Worm (Caenorhabditis elegans) whole organism, early embryonic: ENCODE data around the gene C45B2.3.

ENCODE experiments used
- aly-1 ChIP-seq: sonication (generic microtip); optimal IDR thresholded peaks from 2 replicates; lab custom pipeline; 2016; ENCODE audit warnings: missing genetic modification characterization, missing compliant biosample characterization
- ama-1 ChIP-seq: fragments of 150-350 bp; optimal IDR thresholded peaks from 2 replicates; lab custom pipeline; 2014

ce11 chrX:6041094-6041441 is 41.7 kb upstream of the C45B2.3 start:
- TF ChIP-seq aly-1 (tag; lab: Kevin White, UChicago) = no peak
- no peak for TF ChIP-seq ama-1 (lab: Kevin White, UChicago)
